Worm (Caenorhabditis elegans): ENCODE data around the gene srb-13.

- TF ChIP-seq lin-11 (tag; optimal IDR thresholded peaks at IDR 0.05) = no peak
- no peak for TF ChIP-seq pha-2 (tag; optimal IDR thresholded peaks at IDR 0.05)
- TF ChIP-seq syd-9 (tag; optimal IDR thresholded peaks at IDR 0.05) = no peak
- TF ChIP-seq rnt-1 (tag; optimal IDR thresholded peaks at IDR 0.05) = no peak
- no peak for TF ChIP-seq ceh-6 (GFP tag; optimal IDR thresholded peaks at IDR 0.05)
- no peak for TF ChIP-seq K02D7.2 (tag; optimal IDR thresholded peaks at IDR 0.05)
- TF ChIP-seq ama-1 (optimal IDR thresholded peaks at IDR 0.05) = no peak
- no peak for TF ChIP-seq dmd-4 (tag; optimal IDR thresholded peaks at IDR 0.05; ENCODE audit: borderline replicate concordance)
- TF ChIP-seq C08G9.2 (tag; optimal IDR thresholded peaks at IDR 0.05) = no peak
Measured at ce11 chrII:5171610-5172009, 14.2 kb upstream of the srb-13 start, which contains the start of gene C27D6.15.
